Worm (Caenorhabditis elegans): Measurements from ENCODE around the gene gba-2.

DNA sequence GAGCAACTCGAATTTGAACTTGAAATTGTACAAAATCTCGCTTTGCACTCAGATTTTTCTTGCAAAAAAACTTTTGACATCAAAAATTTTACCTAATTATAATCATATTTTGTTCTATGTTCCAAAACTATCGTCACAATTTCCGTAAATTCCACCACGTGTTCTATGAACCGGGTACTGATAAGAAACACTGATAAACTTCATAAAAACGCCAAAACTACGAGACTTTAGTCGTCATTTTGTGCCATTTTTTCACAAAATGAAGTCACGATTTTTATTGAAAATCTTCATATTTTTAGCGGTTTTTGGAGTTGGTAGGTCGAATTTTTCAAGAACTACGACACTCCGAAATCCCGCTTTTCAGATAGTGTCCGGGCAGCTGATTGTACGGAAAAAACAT is 9.5 kb downstream of the gba-2 start, which contains the start of gene gba-1:
- TF ChIP-seq klf-2 (GFP tag; conservative IDR thresholded peaks at IDR 0.05) (no peak), cog-1 (tag; optimal IDR thresholded peaks at IDR 0.05) (no peak), flt-1 (GFP tag; IDR thresholded peaks at IDR 0.05) (no peak), ref-1 (GFP tag; conservative IDR thresholded peaks at IDR 0.05) (no peak), T22C8.4 (GFP tag; IDR thresholded peaks at IDR 0.05) (no peak), ztf-29 (GFP tag; IDR thresholded peaks at IDR 0.05) (no peak)
